Worm (Caenorhabditis elegans): Measurements from ENCODE around the gene arx-5.

The arx-5 gene

DNA sequence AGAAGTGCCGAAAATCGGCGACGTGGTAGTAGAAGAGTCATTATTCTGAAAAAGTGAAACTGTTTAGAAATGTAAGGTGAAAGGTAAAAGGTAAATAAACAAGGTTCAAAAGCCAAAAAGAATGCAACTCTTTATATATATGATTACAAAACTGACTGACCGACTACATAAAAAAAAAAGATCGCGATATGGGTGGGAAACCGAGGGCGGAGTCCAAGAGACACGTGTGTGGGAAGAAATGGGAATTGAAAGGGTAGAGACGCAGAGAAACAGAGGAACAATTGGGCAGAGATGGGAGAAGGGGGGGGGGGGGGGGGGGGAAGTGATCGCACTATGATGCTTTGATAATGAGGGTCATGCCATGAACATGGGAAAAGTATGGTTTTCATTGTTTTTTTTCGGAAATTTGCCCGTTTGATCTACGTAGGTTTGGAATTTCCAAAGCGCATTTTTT lies 21.0 kb upstream of the arx-5 start, which contains the start of gene Y37D8A.4 (continued):
- TF ChIP-seq nhr-237 (tag; optimal IDR thresholded peaks at IDR 0.05), result no peak
- TF ChIP-seq lin-14 (GFP tag; optimal IDR thresholded peaks at IDR 0.05), result peak; percentile 85
- no peak for TF ChIP-seq zag-1 (tag; optimal IDR thresholded peaks at IDR 0.05)
- no peak for TF ChIP-seq C16A3.4 (tag; optimal IDR thresholded peaks at IDR 0.05)
- TF ChIP-seq elt-2 (tag; optimal IDR thresholded peaks at IDR 0.05), result peak; percentile 22
- no peak for TF ChIP-seq sptf-1 (tag; optimal IDR thresholded peaks at IDR 0.05)
- peak; percentile 12 to 13 for TF ChIP-seq lsy-2 (tag; optimal IDR thresholded peaks at IDR 0.05)
- TF ChIP-seq C34B4.2 (tag; optimal IDR thresholded peaks at IDR 0.05), result no peak
- TF ChIP-seq F16B12.6 (tag; optimal IDR thresholded peaks at IDR 0.05), result no peak
- peak; percentile 28 for TF ChIP-seq unc-130 (tag; optimal IDR thresholded peaks at IDR 0.05)
- peak; percentile 13 for TF ChIP-seq vab-15 (tag; optimal IDR thresholded peaks at IDR 0.05)

DNA sequence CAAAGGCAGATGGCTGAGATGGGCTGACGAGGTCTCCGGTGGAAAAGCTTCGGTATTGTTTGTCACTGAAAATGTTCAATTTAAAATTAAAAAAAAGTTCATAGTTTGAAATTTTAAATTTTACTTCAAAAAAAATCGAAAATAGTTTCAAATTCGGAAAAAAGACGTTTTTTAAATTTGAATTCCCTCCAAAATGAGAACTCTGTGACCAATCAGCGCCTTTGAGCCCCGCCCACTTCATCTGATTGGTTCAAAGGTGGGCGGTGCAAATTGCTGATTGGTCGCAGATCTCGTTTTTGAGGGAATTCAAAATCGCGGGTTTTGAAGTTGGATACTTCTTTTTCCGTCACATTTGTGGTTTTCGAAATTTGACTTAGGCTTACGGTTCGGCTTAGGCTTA lies 20.4 kb upstream of the arx-5 start:
- TF ChIP-seq elt-2 (tag; optimal IDR thresholded peaks at IDR 0.05) (no peak), dpl-1 (GFP tag; optimal IDR thresholded peaks at IDR 0.05) (peak in 1 of 3 experiments; percentile 16), efl-1 (optimal IDR thresholded peaks at IDR 0.05) (no peak), efl-1 (GFP tag; optimal IDR thresholded peaks at IDR 0.05 in 1 of 2) (peak; percentile 55 to 93), snpc-4 (tag; optimal IDR thresholded peaks at IDR 0.05) (no peak), lin-39 (tag; optimal IDR thresholded peaks at IDR 0.05) (no peak)

- TF ChIP-seq nhr-11 (tag; optimal IDR thresholded peaks at IDR 0.05), result no peak
- TF ChIP-seq irx-1 (tag; optimal IDR thresholded peaks at IDR 0.05), result no peak
- no peak for TF ChIP-seq ets-5 (GFP tag; IDR thresholded peaks at IDR 0.05)
- no peak for TF ChIP-seq hpl-2 (GFP tag; optimal IDR thresholded peaks at IDR 0.05)
- no peak for TF ChIP-seq unc-130 (tag; optimal IDR thresholded peaks at IDR 0.05)
- no peak for TF ChIP-seq xbp-1 (tag; optimal IDR thresholded peaks at IDR 0.05)
- peak; percentile 9 for TF ChIP-seq nhr-20 (tag; optimal IDR thresholded peaks at IDR 0.05)
- no peak for TF ChIP-seq egl-27 (tag; optimal IDR thresholded peaks at IDR 0.05)
- TF ChIP-seq lin-35 (GFP tag; optimal IDR thresholded peaks at IDR 0.05), result peak in 1 of 2 experiments; percentile 39
- peak; percentile 8 for TF ChIP-seq ama-1 (optimal IDR thresholded peaks at IDR 0.05)
- no peak for TF ChIP-seq lin-15B (tag; optimal IDR thresholded peaks at IDR 0.05)
- no peak for TF ChIP-seq efl-1 (optimal IDR thresholded peaks at IDR 0.05)
- TF ChIP-seq efl-1 (GFP tag; optimal IDR thresholded peaks at IDR 0.05 in 1 of 2), result peak in 1 of 2 experiments; percentile 83
- no peak for TF ChIP-seq rnt-1 (tag; optimal IDR thresholded peaks at IDR 0.05)
- no peak for TF ChIP-seq nhr-12 (tag; optimal IDR thresholded peaks at IDR 0.05)
- TF ChIP-seq snu-23 (GFP tag; optimal IDR thresholded peaks at IDR 0.05), result no peak
- no peak for TF ChIP-seq snpc-4 (tag; optimal IDR thresholded peaks at IDR 0.05)
- no peak for TF ChIP-seq lin-39 (tag; optimal IDR thresholded peaks at IDR 0.05)
Observed at ce11 chrIII:12836742-12837285, 18.9 kb upstream of the arx-5 start.

DNA sequence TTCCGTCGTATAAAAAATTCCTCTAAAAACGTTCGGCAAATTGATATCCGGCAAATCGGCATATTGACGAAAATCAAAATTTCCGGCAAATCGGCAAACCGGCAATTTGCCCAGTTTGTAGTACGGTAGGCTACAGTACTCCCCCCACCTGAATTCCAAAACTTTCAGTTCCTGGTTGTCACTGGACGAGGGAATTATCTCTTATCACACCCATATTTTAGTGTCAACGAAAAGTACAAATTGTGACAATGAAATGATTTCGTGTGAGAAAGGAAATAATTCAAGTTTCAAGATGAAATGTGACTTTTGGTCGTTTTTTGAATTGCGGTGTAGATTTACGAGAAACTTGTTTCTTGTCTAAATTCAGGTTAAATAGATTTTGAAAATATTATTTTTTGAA lies 15.2 kb upstream of the arx-5 start:
- peak; percentile 8 for TF ChIP-seq nhr-20 (tag; optimal IDR thresholded peaks at IDR 0.05)
- TF ChIP-seq elt-3 (tag; optimal IDR thresholded peaks at IDR 0.05), result peak in 1 of 6 experiments; percentile 21
- TF ChIP-seq elt-2 (tag; optimal IDR thresholded peaks at IDR 0.05), result peak; percentile 37
- 0 out of 2 replicates have a peak, but pooled peaks have one; percentile 9 for TF ChIP-seq nhr-19 (GFP tag; conservative IDR thresholded peaks at IDR 0.05)
- TF ChIP-seq pax-3 (tag; optimal IDR thresholded peaks at IDR 0.05), result no peak

DNA sequence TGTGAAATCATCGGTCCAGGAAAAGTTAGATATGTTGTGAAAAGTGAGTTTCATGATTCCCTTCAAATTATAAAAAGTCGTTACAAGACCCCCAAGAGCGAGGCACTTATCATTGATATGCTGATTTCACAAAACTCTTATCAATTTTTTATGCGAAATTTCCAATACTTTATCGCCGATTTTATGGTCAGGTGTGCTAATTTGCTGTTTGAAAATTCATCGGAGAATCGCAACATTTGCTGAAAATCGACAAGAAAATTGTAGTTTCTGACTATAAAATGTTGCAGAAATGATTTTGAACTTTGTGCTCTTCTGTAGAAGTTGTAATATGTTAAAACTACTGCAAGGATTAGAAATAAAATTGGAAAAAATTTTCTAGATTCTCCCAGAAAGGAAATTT lies 13.8 kb upstream of the arx-5 start:
- no peak for TF ChIP-seq sup-37 (GFP tag; optimal IDR thresholded peaks at IDR 0.05)
- peak; percentile 43 for TF ChIP-seq elt-2 (tag; optimal IDR thresholded peaks at IDR 0.05)
- no peak for TF ChIP-seq nhr-71 (tag; optimal IDR thresholded peaks at IDR 0.05)

Measured in whole organism, L1 larva.